Worm (Caenorhabditis elegans): ENCODE data around the gene pigc-1.

DNA sequence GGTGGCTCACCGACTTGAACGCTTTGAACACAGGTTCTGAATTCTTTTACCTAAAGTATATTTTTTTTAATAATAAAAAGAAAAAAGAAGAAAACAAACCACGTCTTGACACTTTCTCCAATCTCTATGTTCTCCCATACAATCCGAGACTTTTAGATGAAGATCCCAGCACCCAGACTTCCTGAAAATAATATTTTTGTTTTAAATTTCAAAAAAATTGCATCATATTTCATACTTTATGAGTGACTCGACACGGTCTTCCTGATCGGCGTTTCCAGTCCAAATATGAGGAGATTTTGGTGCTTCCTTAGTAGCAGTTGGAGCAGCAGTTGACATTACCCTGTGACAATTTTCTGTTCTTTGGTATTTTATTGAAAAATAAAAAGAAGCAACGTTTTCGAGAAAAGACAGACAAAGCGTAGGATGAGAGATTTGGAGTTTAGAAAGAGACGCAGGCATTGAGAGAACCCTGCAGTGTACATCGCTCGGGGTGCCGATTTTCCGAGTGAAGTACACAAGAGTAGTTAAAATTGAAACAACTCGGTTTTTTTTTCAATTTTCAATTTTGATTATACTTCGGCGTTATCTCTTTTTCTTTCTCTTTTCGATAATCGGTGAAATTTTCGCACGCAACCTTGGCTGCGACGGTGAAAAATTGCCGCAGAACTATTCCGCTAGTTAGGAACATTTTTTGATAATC is 7.2 kb downstream of the pigc-1 start, which contains the start of the genes coa-4 and T20D3.14:
- no peak for TF ChIP-seq nfya-1 (tag; optimal IDR thresholded peaks at IDR 0.05; ENCODE audit: borderline replicate concordance, insufficient read depth)
- no peak for TF ChIP-seq hrde-1 (tag; optimal IDR thresholded peaks at IDR 0.05; ENCODE audit: borderline replicate concordance)
- no peak for TF ChIP-seq Y56A3A.18 (GFP tag; IDR thresholded peaks at IDR 0.05)
- no peak for TF ChIP-seq let-607 (tag; optimal IDR thresholded peaks at IDR 0.05)
- no peak for TF ChIP-seq bed-1 (GFP tag; IDR thresholded peaks at IDR 0.05)
- no peak for TF ChIP-seq snpc-3.4 (tag; optimal IDR thresholded peaks at IDR 0.05)
- no peak for TF ChIP-seq ceh-27 (GFP tag; optimal IDR thresholded peaks at IDR 0.05)
- no peak for TF ChIP-seq unc-130 (GFP tag; optimal IDR thresholded peaks at IDR 0.05)
- TF ChIP-seq tbp1 (GFP tag; optimal IDR thresholded peaks at IDR 0.05), result peak; percentile 8
- TF ChIP-seq rec-8 (tag; optimal IDR thresholded peaks at IDR 0.05), result no peak
- no peak for TF ChIP-seq F55B11.4 (tag; optimal IDR thresholded peaks at IDR 0.05; ENCODE audit: borderline replicate concordance, insufficient read depth)
- no peak for TF ChIP-seq zim-3 (tag; optimal IDR thresholded peaks at IDR 0.05)
- TF ChIP-seq K11D2.4 (GFP tag; IDR thresholded peaks at IDR 0.05), result no peak
